Fruit fly (Drosophila melanogaster): Measurements from ENCODE around the gene HIP.
A peak's percentile ranks its signal among the peaks of the same experiment; 100 is the strongest.

HIP gene

DNA sequence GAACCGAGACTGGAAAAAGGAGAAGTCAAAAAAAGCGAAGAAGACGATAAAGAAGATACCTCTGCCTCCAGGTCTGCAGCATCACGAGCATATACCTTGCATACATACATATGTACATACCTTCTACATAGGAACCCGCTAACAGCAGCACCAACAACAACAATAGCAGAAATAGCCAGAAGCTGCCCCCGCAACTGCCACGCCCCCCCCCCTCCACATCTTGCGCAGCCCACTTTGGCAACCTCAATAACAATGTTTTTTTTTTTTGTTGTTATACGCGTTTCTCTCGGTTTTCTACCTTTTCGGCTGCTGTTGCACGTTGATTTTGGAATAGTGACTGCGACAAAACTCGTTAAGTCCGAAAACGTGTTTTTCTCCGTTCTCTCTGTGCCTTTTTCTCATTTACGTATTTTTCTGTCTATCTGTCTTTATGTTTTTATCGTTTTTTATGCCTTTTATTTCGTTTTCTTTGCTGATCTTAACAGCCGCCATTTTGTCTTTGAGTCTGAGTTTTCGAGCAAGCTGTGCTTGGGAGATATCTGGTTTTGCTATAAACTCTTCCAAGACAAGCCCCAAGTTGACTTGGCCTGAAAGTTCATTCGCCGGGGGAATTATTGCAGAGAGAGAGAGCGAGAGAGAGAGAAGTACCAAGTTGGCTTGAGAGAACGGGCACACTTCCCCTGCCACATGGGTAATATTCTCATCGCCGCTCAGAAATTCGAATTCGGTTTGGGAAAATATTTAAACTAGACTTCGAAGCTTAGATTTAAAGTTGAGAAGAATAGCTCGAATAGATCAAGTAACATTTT, 36.2 kb downstream of the HIP start (continued):
- TF ChIP-seq CG6175 (GFP tag; IDR thresholded peaks at IDR 0.05) (peak; percentile 70; the same call in 2 of the 3 replicates), sqz (GFP tag; optimal IDR thresholded peaks at IDR 0.05) (peak; percentile 60), CG2129 (GFP tag; IDR thresholded peaks at IDR 0.05; ENCODE audit: partially characterized antibody) (no peak), maf-S (GFP tag; optimal IDR thresholded peaks at IDR 0.05) (no peak), pros (GFP tag; optimal IDR thresholded peaks at IDR 0.05) (peak; percentile 100), CG3281 (GFP tag; optimal IDR thresholded peaks at IDR 0.05) (no peak), dimm (GFP tag; IDR thresholded peaks at IDR 0.05) (no peak), CG1603 (tag; optimal IDR thresholded peaks at IDR 0.05) (no peak), nom (GFP tag; optimal IDR thresholded peaks at IDR 0.05) (peak; percentile 89), Drgx (GFP tag; IDR thresholded peaks at IDR 0.05) (peak; percentile 45), unpg (GFP tag; optimal IDR thresholded peaks at IDR 0.05) (no peak), slp2 (GFP tag; optimal IDR thresholded peaks at IDR 0.05) (no peak), pho (GFP tag; optimal IDR thresholded peaks at IDR 0.05) (no peak), CG9437 (GFP tag; optimal IDR thresholded peaks at IDR 0.05) (peak; percentile 74), CG4854 (GFP tag; optimal IDR thresholded peaks at IDR 0.05) (no peak), HLHmδ (GFP tag; optimal IDR thresholded peaks at IDR 0.05) (no peak), Max (GFP tag; optimal IDR thresholded peaks at IDR 0.05) (no peak), CG6813 (GFP tag; optimal IDR thresholded peaks at IDR 0.05) (no peak), ftz-f1 (GFP tag; optimal IDR thresholded peaks at IDR 0.05) (no peak), CG10366 (GFP tag; IDR thresholded peaks at IDR 0.05) (no peak), chinmo (GFP tag; IDR thresholded peaks at IDR 0.05; ENCODE audit: partially characterized antibody) (peak; percentile 77; the same call in 1 of the 4 replicates), ERR (GFP tag; optimal IDR thresholded peaks at IDR 0.05) (no peak), abd-A (tag; optimal IDR thresholded peaks at IDR 0.05) (peak; percentile 48), CG17829 (tag; optimal IDR thresholded peaks at IDR 0.05) (no peak), Bteb2 (GFP tag; optimal IDR thresholded peaks at IDR 0.05) (no peak), HHEX (GFP tag; optimal IDR thresholded peaks at IDR 0.05) (no peak), crol (GFP tag; IDR thresholded peaks at IDR 0.05) (no peak), gsb (GFP tag; IDR thresholded peaks at IDR 0.05) (no peak), psq (GFP tag; optimal IDR thresholded peaks at IDR 0.05) (peak; percentile 47), ewg (GFP tag; optimal IDR thresholded peaks at IDR 0.05) (no peak), Deaf1 (tag; optimal IDR thresholded peaks at IDR 0.05) (no peak), NfI (GFP tag; optimal IDR thresholded peaks at IDR 0.05) (no peak), CG10543 (GFP tag; optimal IDR thresholded peaks at IDR 0.05) (no peak), tll (GFP tag; optimal IDR thresholded peaks at IDR 0.05) (no peak), Stat92E (GFP tag; optimal IDR thresholded peaks at IDR 0.05) (no peak), Hand (GFP tag; optimal IDR thresholded peaks at IDR 0.05) (no peak)

- TF ChIP-seq mld (GFP tag; IDR thresholded peaks at IDR 0.05; ENCODE audit: partially characterized antibody) = no peak
- TF ChIP-seq CG4360 (GFP tag; IDR thresholded peaks at IDR 0.05) = peak; percentile 30; the same call in 1 of the 2 replicates
- 0 out of 2 replicates have a peak, but pooled peaks have one; percentile 16 for TF ChIP-seq vvl (GFP tag; IDR thresholded peaks at IDR 0.05)
- TF ChIP-seq al (GFP tag; IDR thresholded peaks at IDR 0.05) = no peak
- TF ChIP-seq yki (optimal IDR thresholded peaks at IDR 0.05) = no peak
- no peak for TF ChIP-seq pum (GFP tag; optimal IDR thresholded peaks at IDR 0.05)
- TF ChIP-seq Ravus (GFP tag; IDR thresholded peaks at IDR 0.05) = no peak
- no peak for TF ChIP-seq CG10209 (GFP tag; optimal IDR thresholded peaks at IDR 0.05)
- TF ChIP-seq Doc2 (GFP tag; IDR thresholded peaks at IDR 0.05) = no peak
- TF ChIP-seq ewg (GFP tag; optimal IDR thresholded peaks at IDR 0.05) = no peak
- no peak for TF ChIP-seq CG4854 (GFP tag; optimal IDR thresholded peaks at IDR 0.05)
- peak in 1 of 2 experiments; percentile 39 for TF ChIP-seq Trl (optimal IDR thresholded peaks at IDR 0.05)
- TF ChIP-seq Trl (GFP tag; optimal IDR thresholded peaks at IDR 0.05) = no peak
- TF ChIP-seq CG10321 (GFP tag; IDR thresholded peaks at IDR 0.05) = no peak
- TF ChIP-seq CG30431 (GFP tag; optimal IDR thresholded peaks at IDR 0.05) = no peak
- no peak for TF ChIP-seq Gug (GFP tag; IDR thresholded peaks at IDR 0.05)
Observed at dm6 chrX:3835764-3836342, 36.9 kb downstream of the HIP start.
